Worm (Caenorhabditis elegans): Measurements from ENCODE around the gene C45G9.4.
"Not testable (repeated sequence)": the region's sequence is repeated elsewhere in the genome, so short reads cannot be mapped to it uniquely, and the experiment has no call there.

C45G9.4 gene

ce11 chrIII:5062406-5062805, at the start of gene C45G9.4:
Gene C45G9.4 (plus strand): TSS chrIII:5062706.
- TF ChIP-seq gei-17 (GFP tag; optimal IDR thresholded peaks at IDR 0.05); attf-6 (GFP tag; IDR thresholded peaks at IDR 0.05); nhr-80 (tag; optimal IDR thresholded peaks at IDR 0.05): not testable (repeated sequence)

ce11 chrIII:5013915-5014346, 48.6 kb upstream of the C45G9.4 start:
- TF ChIP-seq snpc-3.4 (tag; optimal IDR thresholded peaks at IDR 0.05) (no peak), attf-5 (GFP tag; optimal IDR thresholded peaks at IDR 0.05) (peak; percentile 86), let-526 (GFP tag; IDR thresholded peaks at IDR 0.05) (0 out of 2 replicates have a peak, but pooled peaks have one; percentile 49), F39B2.1 (GFP tag; IDR thresholded peaks at IDR 0.05) (no peak), T26A5.8 (tag; optimal IDR thresholded peaks at IDR 0.05) (no peak), mcd-1 (GFP tag; IDR thresholded peaks at IDR 0.05) (peak; percentile 62), F52B5.7 (tag; optimal IDR thresholded peaks at IDR 0.05) (no peak), ztf-26 (tag; optimal IDR thresholded peaks at IDR 0.05) (peak; percentile 76), nfya-1 (tag; optimal IDR thresholded peaks at IDR 0.05; ENCODE audit: borderline replicate concordance, insufficient read depth) (no peak), K12H6.12 (tag; optimal IDR thresholded peaks at IDR 0.05) (peak; percentile 92), ztf-18 (tag; optimal IDR thresholded peaks at IDR 0.05) (peak; percentile 84), ekl-4 (GFP tag; IDR thresholded peaks at IDR 0.05) (peak; percentile 77; the same call in 1 of the 2 replicates), Y53F4B.3 (GFP tag; IDR thresholded peaks at IDR 0.05) (no peak), die-1 (tag; optimal IDR thresholded peaks at IDR 0.05) (no peak), Y67H2A.10 (GFP tag; conservative IDR thresholded peaks at IDR 0.05) (0 out of 2 replicates have a peak, but pooled peaks have one; percentile 30), egl-44 (GFP tag; IDR thresholded peaks at IDR 0.05) (no peak), B0261.1 (tag; optimal IDR thresholded peaks at IDR 0.05) (no peak), snpc-1.3 (tag; optimal IDR thresholded peaks at IDR 0.05; ENCODE audit: insufficient read depth) (no peak), ama-1 (optimal IDR thresholded peaks at IDR 0.05) (no peak), ama-1 (GFP tag; optimal IDR thresholded peaks at IDR 0.05) (no peak), dpl-1 (GFP tag; optimal IDR thresholded peaks at IDR 0.05) (no peak), atf-7 (tag; optimal IDR thresholded peaks at IDR 0.05) (no peak), gei-17 (GFP tag; optimal IDR thresholded peaks at IDR 0.05) (peak; percentile 58), pbrm-1 (GFP tag; IDR thresholded peaks at IDR 0.05) (peak; percentile 55; the same call in 1 of the 2 replicates), ceh-79 (tag; optimal IDR thresholded peaks at IDR 0.05) (no peak), ceh-27 (GFP tag; optimal IDR thresholded peaks at IDR 0.05) (peak; percentile 78), chd-7 (tag; optimal IDR thresholded peaks at IDR 0.05) (peak; percentile 53), D2030.7 (GFP tag; IDR thresholded peaks at IDR 0.05) (no peak), madf-6 (GFP tag; IDR thresholded peaks at IDR 0.05) (no peak), unc-130 (GFP tag; optimal IDR thresholded peaks at IDR 0.05) (no peak), cebp-2 (GFP tag; IDR thresholded peaks at IDR 0.05) (0 out of 2 replicates have a peak, but pooled peaks have one; percentile 13), lir-1 (GFP tag; conservative IDR thresholded peaks at IDR 0.05) (peak; percentile 72), F55B11.4 (tag; optimal IDR thresholded peaks at IDR 0.05; ENCODE audit: borderline replicate concordance, insufficient read depth) (no peak), akir-1 (GFP tag; optimal IDR thresholded peaks at IDR 0.05) (no peak), nhr-27 (tag; optimal IDR thresholded peaks at IDR 0.05) (no peak), B0019.2 (GFP tag; conservative IDR thresholded peaks at IDR 0.05) (no peak), madf-10 (tag; optimal IDR thresholded peaks at IDR 0.05) (peak; percentile 73), B0336.3 (GFP tag; IDR thresholded peaks at IDR 0.05) (peak; percentile 78), Y56A3A.18 (GFP tag; IDR thresholded peaks at IDR 0.05) (peak; percentile 52; the same call in 1 of the 2 replicates), somi-1 (GFP tag; optimal IDR thresholded peaks at IDR 0.05) (peak; percentile 59), nhr-90 (tag; optimal IDR thresholded peaks at IDR 0.05) (peak; percentile 19), athp-1 (tag; optimal IDR thresholded peaks at IDR 0.05) (peak; percentile 30), ceh-40 (GFP tag; IDR thresholded peaks at IDR 0.05) (0 out of 2 replicates have a peak, but pooled peaks have one; percentile 48), tbx-9 (tag; optimal IDR thresholded peaks at IDR 0.05; ENCODE audit: borderline replicate concordance) (no peak), bed-1 (GFP tag; IDR thresholded peaks at IDR 0.05) (no peak)
